Worm (Caenorhabditis elegans) whole organism, late embryonic: ENCODE data around the gene acs-6.

Experiments used
- C08G9.2 ChIP-seq: sonication (generic microtip); optimal IDR thresholded peaks from 2 replicates; lab custom pipeline; 2016; ENCODE audit warnings: mild to moderate bottlenecking, missing genetic modification characterization, moderate library complexity, missing compliant biosample characterization
- ceh-22 ChIP-seq: sonication (generic microtip); optimal IDR thresholded peaks from 2 replicates; lab custom pipeline; 2017; ENCODE audit warnings: missing biosample characterization, missing genetic modification characterization
- fax-1 ChIP-seq: sonication (generic microtip); optimal IDR thresholded peaks from 2 replicates; lab custom pipeline; 2016; ENCODE audit warnings: missing genotype, missing genetic modification characterization, missing compliant biosample characterization
- fkh-10 ChIP-seq: fragments of 150-350 bp; optimal IDR thresholded peaks from 2 replicates; lab custom pipeline; 2014; ENCODE audit warnings: missing biosample characterization, missing genetic modification reagents, missing genetic modification characterization
- ref-2 ChIP-seq: sonication (generic microtip); optimal IDR thresholded peaks from 2 replicates; lab custom pipeline; 2016; ENCODE audit warnings: missing genetic modification characterization, missing compliant biosample characterization

- TF ChIP-seq ref-2 (tag; lab: Kevin White, UChicago) (no peak), ceh-22 (tag; lab: Kevin White, UChicago) (no peak), fax-1 (tag; lab: Kevin White, UChicago) (no peak), fkh-10 (no peak), C08G9.2 (tag; lab: Kevin White, UChicago) (no peak)
These were observed 40.5 kb downstream of the acs-6 start for ce11 chrII:7102288-7102687.
